Fruit fly (Drosophila melanogaster): ENCODE data around the gene CG4849.
A peak's percentile ranks its signal among the peaks of the same experiment; 100 is the strongest.

CG4849 gene

DNA sequence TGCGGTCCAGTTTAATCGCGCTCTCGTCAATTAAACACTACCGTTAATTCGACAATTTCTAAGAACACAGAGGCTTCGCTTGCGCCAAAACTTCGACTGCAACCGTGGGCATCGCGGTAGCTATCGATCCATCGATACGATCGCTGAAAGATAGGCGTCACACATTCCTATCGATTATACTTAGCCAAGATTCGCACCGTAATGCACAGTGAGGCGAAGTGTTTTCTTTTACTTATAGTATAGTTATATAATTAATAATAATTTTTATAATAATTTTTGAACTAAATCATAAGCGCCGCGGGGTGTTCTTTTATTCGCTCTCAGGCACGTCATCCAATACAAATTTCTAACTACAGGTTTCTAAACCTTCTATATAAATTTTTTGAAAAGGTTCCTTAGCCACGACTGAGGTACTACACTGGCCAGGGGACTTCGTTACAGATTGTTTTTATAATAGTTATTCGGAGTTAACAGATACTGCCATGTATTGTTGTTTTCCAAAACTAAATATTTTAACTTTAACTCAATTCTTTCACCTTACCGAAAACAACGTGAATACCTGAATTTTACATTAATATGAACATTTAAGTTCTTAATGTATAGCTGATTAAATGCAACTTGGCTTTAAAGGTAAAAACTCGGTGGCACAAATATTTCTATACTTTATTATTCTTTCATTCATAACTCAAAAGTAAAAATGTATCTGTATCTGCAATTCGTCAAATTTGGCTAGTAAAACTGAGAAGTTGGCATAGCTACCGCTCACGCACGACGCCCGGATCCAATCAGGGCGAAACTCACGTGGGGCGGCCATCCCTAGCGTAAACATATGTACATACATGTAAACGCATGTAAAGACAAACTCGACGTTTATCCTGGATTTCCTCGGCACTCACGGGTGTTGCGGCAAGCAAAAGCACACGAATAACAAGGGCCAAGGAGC, 25.2 kb upstream of the CG4849 start, which contains the start of the genes NSD and BOD1 (continued):
- no peak for TF ChIP-seq nerfin-1 (tag; optimal IDR thresholded peaks at IDR 0.05)
- TF ChIP-seq maf-S (GFP tag; optimal IDR thresholded peaks at IDR 0.05) = no peak
- TF ChIP-seq so (GFP tag; IDR thresholded peaks at IDR 0.05) = no peak
- TF ChIP-seq CG16863 (GFP tag; optimal IDR thresholded peaks at IDR 0.05) = no peak
- TF ChIP-seq Optix (GFP tag; IDR thresholded peaks at IDR 0.05) = peak; percentile 55; the same call in 1 of the 3 replicates
- TF ChIP-seq fd96Cb (tag; optimal IDR thresholded peaks at IDR 0.05) = peak; percentile 10
- no peak for TF ChIP-seq CG3407 (GFP tag; optimal IDR thresholded peaks at IDR 0.05)
- peak; percentile 98 for TF ChIP-seq CG6791 (GFP tag; IDR thresholded peaks at IDR 0.05; ENCODE audit: partially characterized antibody)
- peak; percentile 86 for TF ChIP-seq hbn (GFP tag; IDR thresholded peaks at IDR 0.05; ENCODE audit: partially characterized antibody)
- peak; percentile 38; the same call in 1 of the 2 replicates for TF ChIP-seq CG10959 (GFP tag; IDR thresholded peaks at IDR 0.05)
- TF ChIP-seq Dfd (GFP tag; optimal IDR thresholded peaks at IDR 0.05) = no peak
- TF ChIP-seq Hr78 (GFP tag; optimal IDR thresholded peaks at IDR 0.05) = no peak
- TF ChIP-seq kni (GFP tag; optimal IDR thresholded peaks at IDR 0.05) = no peak
- TF ChIP-seq BEAF-32 (GFP tag; optimal IDR thresholded peaks at IDR 0.05) = peak; percentile 84
- no peak for TF ChIP-seq tll (GFP tag; optimal IDR thresholded peaks at IDR 0.05)
- TF ChIP-seq wdn (GFP tag; IDR thresholded peaks at IDR 0.05) = peak; percentile 53
- peak; percentile 56 for TF ChIP-seq Hmr (GFP tag; optimal IDR thresholded peaks at IDR 0.05)
- peak; percentile 41 for TF ChIP-seq Usf (GFP tag; optimal IDR thresholded peaks at IDR 0.05)
- peak; percentile 72 for TF ChIP-seq Xrp1 (GFP tag; IDR thresholded peaks at IDR 0.05)
- peak in 1 of 2 experiments; percentile 47 for TF ChIP-seq dpn (GFP tag; optimal IDR thresholded peaks at IDR 0.05)
- peak; percentile 39 for TF ChIP-seq CG7556 (GFP tag; optimal IDR thresholded peaks at IDR 0.05)
- peak; percentile 61 for TF ChIP-seq CG14710 (tag; optimal IDR thresholded peaks at IDR 0.05)
- TF ChIP-seq CG8478 (optimal IDR thresholded peaks at IDR 0.05) = no peak
- TF ChIP-seq Bdp1 (GFP tag; optimal IDR thresholded peaks at IDR 0.05) = no peak
- peak; percentile 58 for TF ChIP-seq CG14667 (GFP tag; IDR thresholded peaks at IDR 0.05)
- peak; percentile 81 for TF ChIP-seq CG34224 (GFP tag; IDR thresholded peaks at IDR 0.05; ENCODE audit: partially characterized antibody)
- TF ChIP-seq schlank (tag; optimal IDR thresholded peaks at IDR 0.05) = peak; percentile 25
- TF ChIP-seq CG9876 (GFP tag; optimal IDR thresholded peaks at IDR 0.05) = peak; percentile 2
- peak; percentile 45 for TF ChIP-seq zfh2 (GFP tag; optimal IDR thresholded peaks at IDR 0.05)
- TF ChIP-seq Nf-YA (GFP tag; IDR thresholded peaks at IDR 0.05) = no peak
- no peak for TF ChIP-seq D (optimal IDR thresholded peaks at IDR 0.05)
- no peak for TF ChIP-seq D (GFP tag; optimal IDR thresholded peaks at IDR 0.05)
- peak; percentile 94 for TF ChIP-seq vnd (GFP tag; IDR thresholded peaks at IDR 0.05; ENCODE audit: partially characterized antibody)
- TF ChIP-seq CG5245 (GFP tag; optimal IDR thresholded peaks at IDR 0.05) = no peak
- no peak for TF ChIP-seq CG5180 (GFP tag; optimal IDR thresholded peaks at IDR 0.05)
- peak; percentile 93 for TF ChIP-seq knrl (GFP tag; IDR thresholded peaks at IDR 0.05; ENCODE audit: partially characterized antibody)
- TF ChIP-seq Lpt (GFP tag; optimal IDR thresholded peaks at IDR 0.05) = no peak
- peak; percentile 60 for TF ChIP-seq CG8388 (GFP tag; optimal IDR thresholded peaks at IDR 0.05)
- peak; percentile 5 for TF ChIP-seq CG10543 (GFP tag; optimal IDR thresholded peaks at IDR 0.05)
- peak; percentile 95 for TF ChIP-seq trem (tag; optimal IDR thresholded peaks at IDR 0.05)
- TF ChIP-seq phol (tag; optimal IDR thresholded peaks at IDR 0.05) = peak; percentile 63
- TF ChIP-seq Neu2 (GFP tag; optimal IDR thresholded peaks at IDR 0.05; ENCODE audit: borderline replicate concordance) = no peak
- TF ChIP-seq CG10431 (GFP tag; optimal IDR thresholded peaks at IDR 0.05) = peak; percentile 21
- no peak for TF ChIP-seq PHDP (tag; optimal IDR thresholded peaks at IDR 0.05)
- no peak for TF ChIP-seq dimm (GFP tag; IDR thresholded peaks at IDR 0.05)
- peak; percentile 40 for TF ChIP-seq seq (GFP tag; IDR thresholded peaks at IDR 0.05)
- TF ChIP-seq nmo (GFP tag; optimal IDR thresholded peaks at IDR 0.05) = peak; percentile 56
- TF ChIP-seq Side (GFP tag; optimal IDR thresholded peaks at IDR 0.05) = no peak
